Worm (Caenorhabditis elegans) whole organism, L3 larva: Measurements from ENCODE around the gene mnk-1.

Experiments
- aly-2 ChIP-seq: fragments of 150-350 bp; optimal IDR thresholded peaks from 2 replicates; lab custom pipeline; 2014; ENCODE audit warnings: missing biosample characterization, missing genetic modification characterization
- ama-1 ChIP-seq: fragments of 150-350 bp; optimal IDR thresholded peaks from 2 replicates; lab custom pipeline; 2018
- egl-27 ChIP-seq: sonication (generic microtip); optimal IDR thresholded peaks from 4 replicates; lab custom pipeline; 2017; ENCODE audit warnings: missing biosample characterization, missing genetic modification reagents, missing genetic modification characterization
- nhr-25 ChIP-seq: sonication (generic microtip); optimal IDR thresholded peaks from 2 replicates; lab custom pipeline; 2017; ENCODE audit warnings: missing biosample characterization, missing genetic modification characterization
- snpc-4 ChIP-seq: fragments of 150-350 bp; optimal IDR thresholded peaks from 2 replicates; lab custom pipeline; 2014; ENCODE audit warnings: missing biosample characterization, missing genetic modification characterization
- unc-62 ChIP-seq: fragments of 150-350 bp; sonication (generic microtip); optimal IDR thresholded peaks from 4 replicates; lab custom pipeline; 2014; ENCODE audit warnings: missing biosample characterization, missing genetic modification reagents, missing genetic modification characterization
- ztf-11 ChIP-seq: fragments of 150-350 bp; optimal IDR thresholded peaks from 2 replicates; lab custom pipeline; 2014; ENCODE audit warnings: missing biosample characterization, missing genetic modification characterization
- ztf-4 ChIP-seq: fragments of 150-350 bp; optimal IDR thresholded peaks from 2 replicates; lab custom pipeline; 2014; ENCODE audit warnings: missing biosample characterization, missing genetic modification characterization

DNA sequence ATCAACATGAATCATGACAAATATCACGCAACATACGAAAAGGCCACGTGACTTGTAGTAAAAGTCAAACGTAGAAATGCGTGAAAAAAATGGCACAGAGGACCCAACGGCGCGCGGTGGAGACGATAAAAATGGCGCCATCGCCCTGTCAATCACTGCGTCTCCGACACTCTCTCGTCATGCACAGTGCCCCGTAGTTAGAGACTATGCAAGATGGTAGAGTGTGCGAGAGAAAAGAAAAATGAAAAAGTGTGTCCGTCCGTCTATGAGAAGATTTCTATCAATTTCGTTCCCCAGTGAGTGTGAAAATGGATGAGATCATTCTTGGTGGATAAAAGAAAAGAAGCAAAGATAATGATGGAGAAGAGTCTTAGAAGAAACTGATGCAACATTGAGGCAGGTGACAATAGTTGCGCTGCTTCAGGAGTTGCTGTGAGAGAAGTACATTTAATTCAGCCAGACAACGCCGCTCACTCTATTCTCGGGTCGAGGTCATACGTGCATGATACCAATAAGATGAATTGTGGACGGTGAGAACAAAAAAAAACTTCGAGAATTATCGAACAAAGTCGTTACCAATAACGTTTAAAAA, 736 bp upstream of the mnk-1 start:
- TF ChIP-seq ama-1 (lab: Kevin White, UChicago) = peak; percentile 52
- peak; percentile 79 for TF ChIP-seq nhr-25 (tag; lab: Kevin White, UChicago)
- peak; percentile 71 for TF ChIP-seq unc-62 (GFP tag; lab: Kevin White, UChicago)
- peak; percentile 12 for TF ChIP-seq snpc-4
- TF ChIP-seq ztf-4 = peak; percentile 78
- TF ChIP-seq aly-2 (tag; lab: Kevin White, UChicago) = no peak
- TF ChIP-seq egl-27 = no peak
- no peak for TF ChIP-seq ztf-11 (tag; lab: Kevin White, UChicago)
